Fruit fly (Drosophila melanogaster) whole organism, pupa: ENCODE measurements around the gene lectin-28C.

Experiments
- CG12605 ChIP-seq: fragments of 200-800 bp; sonication (Bioruptor generic); IDR thresholded peaks from 2 replicates; pipeline ENCODE4 v1.3.6; 2022; ENCODE audit warnings: missing biosample characterization, missing genetic modification characterization
- CG4496 ChIP-seq: fragments of 200-800 bp; sonication (Bioruptor generic); IDR thresholded peaks from 3 replicates; pipeline ENCODE4 v1.3.6; 2022; ENCODE audit warnings: missing biosample characterization, missing genetic modification characterization
- CG9948 ChIP-seq: fragments of 200-800 bp; sonication (Bioruptor generic); optimal IDR thresholded peaks from 2 replicates; lab custom pipeline; 2018; ENCODE audit warnings: missing biosample characterization, mild to moderate bottlenecking, missing genetic modification characterization, moderate library complexity
- gl ChIP-seq: fragments of 200-800 bp; sonication (Bioruptor generic); optimal IDR thresholded peaks from 2 replicates; lab custom pipeline; 2018; ENCODE audit warnings: missing biosample characterization, mild to moderate bottlenecking, missing genetic modification characterization

DNA sequence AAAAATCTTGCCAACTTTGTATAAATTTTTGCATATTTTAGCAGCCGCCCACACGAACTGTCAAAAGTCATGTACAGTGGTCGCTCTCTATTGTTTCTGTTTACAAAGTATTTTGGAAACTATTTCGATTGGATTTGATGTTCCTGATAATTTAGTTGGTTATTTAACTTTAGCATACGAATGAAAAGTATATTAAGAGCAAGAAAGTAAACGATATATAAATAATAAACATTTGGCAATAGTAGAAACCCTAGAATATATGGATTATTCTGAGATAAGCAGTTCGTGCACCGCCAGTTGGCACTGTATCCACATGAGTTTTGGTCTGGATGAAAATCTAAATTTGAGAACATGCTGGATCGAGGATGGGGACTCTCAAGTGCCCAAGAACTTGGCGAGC, 23.6 kb upstream of the lectin-28C start:
- no peak for TF ChIP-seq CG12605 (GFP tag; lab: Robert Waterston, UW)
- no peak for TF ChIP-seq CG4496 (GFP tag; lab: Robert Waterston, UW)
- peak; percentile 2 for TF ChIP-seq CG9948 (tag; lab: Kevin White, UChicago)
- no peak for TF ChIP-seq gl
